Worm (Caenorhabditis elegans) whole organism, early embryonic: Measurements from ENCODE around the gene his-31.

ENCODE experiments used
- F13C5.2 ChIP-seq: sonication (generic microtip); optimal IDR thresholded peaks from 2 replicates; lab custom pipeline; 2017; ENCODE audit warnings: mild to moderate bottlenecking, missing genetic modification characterization, inconsistent platforms, missing compliant biosample characterization
- aly-1 ChIP-seq: sonication (generic microtip); optimal IDR thresholded peaks from 2 replicates; lab custom pipeline; 2016; ENCODE audit warnings: missing genetic modification characterization, missing compliant biosample characterization
- ama-1 ChIP-seq: fragments of 150-350 bp; optimal IDR thresholded peaks from 2 replicates; lab custom pipeline; 2014
- ceh-13 ChIP-seq: fragments of 200-800 bp; sonication (Bioruptor generic); optimal IDR thresholded peaks from 2 replicates; lab custom pipeline; 2018; ENCODE audit warnings: mild to moderate bottlenecking, missing genetic modification characterization, missing compliant biosample characterization
- ets-7 ChIP-seq: sonication (generic microtip); optimal IDR thresholded peaks from 2 replicates; lab custom pipeline; 2016; ENCODE audit warnings: missing genotype, missing genetic modification characterization, missing compliant biosample characterization
- flt-1 ChIP-seq: fragments of 200-800 bp; sonication (Bioruptor generic); IDR thresholded peaks from 2 replicates; pipeline ENCODE4 v1.3.6; 2022; ENCODE audit warnings: missing genetic modification characterization, missing compliant biosample characterization
- hmbx-1 ChIP-seq: sonication (generic microtip); optimal IDR thresholded peaks from 2 replicates; lab custom pipeline; 2016; ENCODE audit warnings: mild to moderate bottlenecking, missing genetic modification characterization, missing compliant biosample characterization
- hmg-4 ChIP-seq: fragments of 200-800 bp; sonication (Bioruptor generic); optimal IDR thresholded peaks from 2 replicates; lab custom pipeline; 2018; ENCODE audit warnings: mild to moderate bottlenecking, missing genetic modification characterization, missing compliant biosample characterization
- hnd-1 ChIP-seq: sonication (generic microtip); optimal IDR thresholded peaks from 2 replicates; lab custom pipeline; 2016; ENCODE audit warnings: missing genetic modification characterization, missing compliant biosample characterization
- scrt-1 ChIP-seq: fragments of 200-800 bp; sonication (Bioruptor generic); IDR thresholded peaks from 2 replicates; pipeline ENCODE4 v1.3.6; 2022; ENCODE audit warnings: missing genetic modification characterization, missing compliant biosample characterization
- tra-4 ChIP-seq: sonication (generic microtip); optimal IDR thresholded peaks from 2 replicates; lab custom pipeline; 2017; ENCODE audit warnings: missing genetic modification characterization, missing compliant biosample characterization

- TF ChIP-seq ama-1 (lab: Kevin White, UChicago), result no peak
- no peak for TF ChIP-seq tra-4 (tag; lab: Kevin White, UChicago)
- no peak for TF ChIP-seq hmbx-1 (tag; lab: Kevin White, UChicago)
- TF ChIP-seq hnd-1 (tag; lab: Kevin White, UChicago), result no peak
- no peak for TF ChIP-seq aly-1 (tag; lab: Kevin White, UChicago)
- TF ChIP-seq F13C5.2 (tag; lab: Kevin White, UChicago), result no peak
- no peak for TF ChIP-seq flt-1 (GFP tag; lab: Robert Waterston, UW)
- no peak for TF ChIP-seq hmg-4 (GFP tag; lab: Kevin White, UChicago)
- no peak for TF ChIP-seq scrt-1 (GFP tag; lab: Robert Waterston, UW)
- no peak for TF ChIP-seq ets-7
- no peak for TF ChIP-seq ceh-13 (GFP tag; lab: Kevin White, UChicago)
Measured at ce11 chrIV:8301925-8302324, 31.9 kb downstream of the his-31 start.
